Worm (Caenorhabditis elegans) whole organism, L4 larva: ENCODE results near the gene pmp-5.

ENCODE experiments used
- T26A8.4 ChIP-seq: fragments of 200-800 bp; sonication (Bioruptor generic); IDR thresholded peaks from 2 replicates; pipeline ENCODE4 v1.3.6; 2022; ENCODE audit warnings: missing genetic modification characterization, missing compliant biosample characterization
- nhr-28 ChIP-seq: fragments of 150-350 bp; optimal IDR thresholded peaks from 2 replicates; lab custom pipeline; 2014; ENCODE audit warnings: missing biosample characterization, missing genetic modification characterization
- pqm-1 ChIP-seq: sonication (generic microtip); optimal IDR thresholded peaks from 2 replicates; lab custom pipeline; 2017; ENCODE audit warnings: missing biosample characterization, missing genetic modification characterization

ce11 chrV:6649317-6649716 lies 16.3 kb downstream of the pmp-5 start, which contains the start of gene T10H9.1:
- TF ChIP-seq nhr-28 (tag; lab: Kevin White, UChicago), result no peak
- no peak for TF ChIP-seq T26A8.4 (GFP tag; lab: Robert Waterston, UW)
- TF ChIP-seq pqm-1 (tag; lab: Kevin White, UChicago), result no peak
